Fruit fly (Drosophila melanogaster): ENCODE results near the gene CG6216.

- TF ChIP-seq CG8478 (optimal IDR thresholded peaks at IDR 0.05), result no peak
- no peak for TF ChIP-seq CTCF (optimal IDR thresholded peaks at IDR 0.05)
Measured at dm6 chr3L:11164899-11165298, 14.3 kb upstream of the CG6216 start, which contains the start of gene Alg10.

Data from S2 (cell line).